Worm (Caenorhabditis elegans): ENCODE data around the gene mig-17.
A peak's percentile ranks its signal among the peaks of the same experiment; 100 is the strongest.

Gene mig-17

ce11 chrV:11490382-11490781, 43.9 kb downstream of the mig-17 start, which contains the start of gene dhs-19:
dhs-19 (minus strand) TSS chrV:11490482.
- TF ChIP-seq fos-1 (tag; optimal IDR thresholded peaks at IDR 0.05) (no peak), tbx-2 (tag; optimal IDR thresholded peaks at IDR 0.05) (no peak), jun-1 (tag; optimal IDR thresholded peaks at IDR 0.05) (no peak), nhr-76 (tag; optimal IDR thresholded peaks at IDR 0.05) (no peak), nhr-43 (tag; optimal IDR thresholded peaks at IDR 0.05; ENCODE audit: poor library complexity, severe bottlenecking) (no peak)

ce11 chrV:11492456-11492855, 46.0 kb downstream of the mig-17 start, which contains the start of gene T11F9.21:
T11F9.21 (plus strand) TSS chrV:11492756.
- TF ChIP-seq nhr-23 (tag; optimal IDR thresholded peaks at IDR 0.05): no peak
- TF ChIP-seq nhr-76 (tag; optimal IDR thresholded peaks at IDR 0.05): no peak
- no peak for TF ChIP-seq egl-5 (tag; optimal IDR thresholded peaks at IDR 0.05)
- TF ChIP-seq nhr-43 (tag; optimal IDR thresholded peaks at IDR 0.05; ENCODE audit: poor library complexity, severe bottlenecking): no peak
- no peak for TF ChIP-seq fkh-10 (GFP tag; optimal IDR thresholded peaks at IDR 0.05)
- TF ChIP-seq jun-1 (tag; optimal IDR thresholded peaks at IDR 0.05): no peak
- no peak for TF ChIP-seq nhr-25 (tag; optimal IDR thresholded peaks at IDR 0.05)
- TF ChIP-seq daf-12 (tag; optimal IDR thresholded peaks at IDR 0.05): no peak
- no peak for TF ChIP-seq lin-39 (tag; optimal IDR thresholded peaks at IDR 0.05)
- no peak for TF ChIP-seq snpc-4 (tag; optimal IDR thresholded peaks at IDR 0.05)
- no peak for TF ChIP-seq sea-2 (GFP tag; optimal IDR thresholded peaks at IDR 0.05)
- no peak for TF ChIP-seq nhr-12 (tag; optimal IDR thresholded peaks at IDR 0.05)
- no peak for TF ChIP-seq lsy-12 (tag; optimal IDR thresholded peaks at IDR 0.05)
- TF ChIP-seq fos-1 (tag; optimal IDR thresholded peaks at IDR 0.05): no peak
- TF ChIP-seq mml-1 (tag; optimal IDR thresholded peaks at IDR 0.05): no peak
- no peak for TF ChIP-seq nhr-237 (tag; optimal IDR thresholded peaks at IDR 0.05)

- TF ChIP-seq tbx-2 (tag; optimal IDR thresholded peaks at IDR 0.05) (no peak), pha-4 (tag; optimal IDR thresholded peaks at IDR 0.05) (peak; percentile 10)
Observed at ce11 chrV:11496283-11496682, 49.8 kb downstream of the mig-17 start, which contains the start of gene htrl-1. htrl-1 (minus strand) TSS chrV:11496383.

- TF ChIP-seq snpc-4 (tag; optimal IDR thresholded peaks at IDR 0.05) (no peak), fos-1 (tag; optimal IDR thresholded peaks at IDR 0.05) (no peak), zag-1 (tag; optimal IDR thresholded peaks at IDR 0.05) (no peak), eor-1 (tag; optimal IDR thresholded peaks at IDR 0.05) (no peak), nhr-77 (tag; optimal IDR thresholded peaks at IDR 0.05) (no peak), pha-4 (tag; optimal IDR thresholded peaks at IDR 0.05) (no peak), elt-2 (tag; optimal IDR thresholded peaks at IDR 0.05) (no peak), ztf-11 (tag; optimal IDR thresholded peaks at IDR 0.05) (no peak), lin-15B (tag; optimal IDR thresholded peaks at IDR 0.05) (no peak), ZK546.5 (tag; optimal IDR thresholded peaks at IDR 0.05) (no peak), egl-27 (tag; optimal IDR thresholded peaks at IDR 0.05) (no peak), elt-3 (tag; optimal IDR thresholded peaks at IDR 0.05) (no peak), nhr-12 (tag; optimal IDR thresholded peaks at IDR 0.05) (no peak), lin-39 (tag; optimal IDR thresholded peaks at IDR 0.05) (no peak), ama-1 (optimal IDR thresholded peaks at IDR 0.05) (no peak), unc-62 (GFP tag; optimal IDR thresholded peaks at IDR 0.05) (no peak), mdl-1 (tag; optimal IDR thresholded peaks at IDR 0.05) (no peak), ceh-16 (tag; optimal IDR thresholded peaks at IDR 0.05) (no peak), nhr-25 (tag; optimal IDR thresholded peaks at IDR 0.05) (no peak), egl-5 (tag; optimal IDR thresholded peaks at IDR 0.05) (no peak)
Observed at ce11 chrV:11497475-11497874, 51.0 kb downstream of the mig-17 start.
